Fruit fly (Drosophila melanogaster) S2 (cell line): ENCODE results near the gene kek5.

Source experiments
- CG8478 ChIP-seq: fragments of >200 bp; optimal IDR thresholded peaks from 2 replicates; lab custom pipeline; 2018
- CTCF ChIP-seq, 2 experiments: fragments of >200 bp; optimal IDR thresholded peaks; 2 replicates each; lab custom pipeline; 2018

dm6 chrX:19390634-19391033 is 37.7 kb downstream of the kek5 start:
- TF ChIP-seq CTCF (optimal IDR thresholded peaks at IDR 0.05; lab: Kevin White, UChicago) (no peak), CG8478 (lab: Kevin White, UChicago) (no peak)
